Worm (Caenorhabditis elegans): ENCODE data around the gene acdh-13.

The acdh-13 gene

DNA sequence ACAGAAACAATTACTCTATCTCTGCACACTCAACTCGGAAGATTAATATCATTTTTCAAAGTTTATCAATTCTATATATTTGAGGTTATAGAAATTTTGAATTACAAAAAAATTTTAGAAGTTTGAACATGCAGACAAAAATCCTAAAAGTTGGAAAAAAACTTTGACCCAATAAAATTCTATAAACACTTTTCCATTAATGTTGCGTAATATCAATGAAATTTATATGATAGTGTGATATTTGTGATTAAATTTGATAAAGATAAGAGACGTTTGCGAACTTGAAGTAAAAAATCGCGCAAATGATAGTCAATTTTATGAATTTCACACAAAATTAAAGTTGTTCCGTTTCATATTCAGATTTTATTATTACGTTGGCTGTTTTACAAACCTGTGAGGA is 44.5 kb downstream of the acdh-13 start:
- TF ChIP-seq ref-1 (GFP tag; conservative IDR thresholded peaks at IDR 0.05): no peak
- no peak for TF ChIP-seq ztf-29 (GFP tag; IDR thresholded peaks at IDR 0.05)
- no peak for TF ChIP-seq tab-1 (GFP tag; IDR thresholded peaks at IDR 0.05)
- no peak for TF ChIP-seq ztf-23 (GFP tag; IDR thresholded peaks at IDR 0.05)
- TF ChIP-seq med-1 (GFP tag; optimal IDR thresholded peaks at IDR 0.05; ENCODE audit: insufficient read depth): no peak
- TF ChIP-seq flt-1 (GFP tag; IDR thresholded peaks at IDR 0.05): no peak
- no peak for TF ChIP-seq cog-1 (tag; optimal IDR thresholded peaks at IDR 0.05)

DNA sequence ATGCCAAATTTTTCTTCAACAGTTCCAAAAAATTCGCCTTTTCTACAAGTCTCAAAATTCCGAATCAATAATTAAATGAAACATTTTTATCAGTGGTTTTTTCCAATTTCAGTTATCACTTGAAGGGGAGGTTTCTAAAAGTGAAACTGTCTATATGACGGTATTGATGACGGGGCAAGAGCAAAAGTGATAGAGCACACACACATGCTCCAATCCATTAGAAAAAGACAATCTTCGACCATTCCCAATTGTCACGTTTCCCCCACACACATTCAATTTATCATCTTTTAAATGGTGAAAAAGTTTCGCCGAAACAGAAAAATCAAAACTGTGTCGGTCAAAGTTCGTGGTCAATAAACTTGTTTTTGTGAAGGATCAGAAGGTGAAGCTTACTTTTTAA is 45.4 kb downstream of the acdh-13 start:
- TF ChIP-seq klf-2 (GFP tag; conservative IDR thresholded peaks at IDR 0.05) (no peak), med-1 (GFP tag; optimal IDR thresholded peaks at IDR 0.05; ENCODE audit: insufficient read depth) (no peak), flt-1 (GFP tag; IDR thresholded peaks at IDR 0.05) (no peak), tab-1 (GFP tag; IDR thresholded peaks at IDR 0.05) (no peak), ref-1 (GFP tag; conservative IDR thresholded peaks at IDR 0.05) (no peak), cog-1 (tag; optimal IDR thresholded peaks at IDR 0.05) (no peak), ztf-29 (GFP tag; IDR thresholded peaks at IDR 0.05) (no peak), T22C8.4 (GFP tag; IDR thresholded peaks at IDR 0.05) (no peak), ztf-23 (GFP tag; IDR thresholded peaks at IDR 0.05) (no peak)

- TF ChIP-seq klf-2 (GFP tag; conservative IDR thresholded peaks at IDR 0.05) (no peak), flt-1 (GFP tag; IDR thresholded peaks at IDR 0.05) (no peak), med-1 (GFP tag; optimal IDR thresholded peaks at IDR 0.05; ENCODE audit: insufficient read depth) (no peak), cog-1 (tag; optimal IDR thresholded peaks at IDR 0.05) (no peak), ref-1 (GFP tag; conservative IDR thresholded peaks at IDR 0.05) (no peak), ztf-23 (GFP tag; IDR thresholded peaks at IDR 0.05) (no peak), T22C8.4 (GFP tag; IDR thresholded peaks at IDR 0.05) (no peak), tab-1 (GFP tag; IDR thresholded peaks at IDR 0.05) (no peak), ztf-29 (GFP tag; IDR thresholded peaks at IDR 0.05) (no peak)
Observed at ce11 chrIV:8451709-8452248, 46.8 kb downstream of the acdh-13 start, which contains the start of gene eppl-1. Gene eppl-1, minus strand, starts transcription at chrIV:8451759.

DNA sequence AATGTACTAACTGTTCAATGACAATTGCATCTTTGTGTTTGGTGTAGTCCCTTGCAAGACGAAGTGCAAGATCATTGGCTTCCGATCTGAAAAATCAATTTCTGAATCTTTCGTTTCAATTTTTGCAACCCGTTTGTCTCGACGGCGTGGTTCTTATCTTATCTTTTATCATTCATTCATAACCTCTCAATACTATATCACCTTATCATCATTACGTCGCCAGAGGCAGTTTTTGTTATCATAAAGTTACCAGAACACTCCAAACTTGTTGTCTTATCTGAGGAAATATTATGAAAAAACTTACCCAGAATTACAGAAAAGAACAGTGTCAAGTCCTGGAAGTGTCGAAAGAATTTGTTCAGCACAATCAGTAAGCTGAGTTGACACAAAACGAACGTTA is 48.1 kb downstream of the acdh-13 start:
- TF ChIP-seq cog-1 (tag; optimal IDR thresholded peaks at IDR 0.05): no peak
- no peak for TF ChIP-seq tab-1 (GFP tag; IDR thresholded peaks at IDR 0.05)
- TF ChIP-seq flt-1 (GFP tag; IDR thresholded peaks at IDR 0.05): no peak
- TF ChIP-seq med-1 (GFP tag; optimal IDR thresholded peaks at IDR 0.05; ENCODE audit: insufficient read depth): no peak
- no peak for TF ChIP-seq klf-2 (GFP tag; conservative IDR thresholded peaks at IDR 0.05)
- no peak for TF ChIP-seq ztf-29 (GFP tag; IDR thresholded peaks at IDR 0.05)
- TF ChIP-seq ztf-23 (GFP tag; IDR thresholded peaks at IDR 0.05): no peak
- TF ChIP-seq T22C8.4 (GFP tag; IDR thresholded peaks at IDR 0.05): no peak

DNA sequence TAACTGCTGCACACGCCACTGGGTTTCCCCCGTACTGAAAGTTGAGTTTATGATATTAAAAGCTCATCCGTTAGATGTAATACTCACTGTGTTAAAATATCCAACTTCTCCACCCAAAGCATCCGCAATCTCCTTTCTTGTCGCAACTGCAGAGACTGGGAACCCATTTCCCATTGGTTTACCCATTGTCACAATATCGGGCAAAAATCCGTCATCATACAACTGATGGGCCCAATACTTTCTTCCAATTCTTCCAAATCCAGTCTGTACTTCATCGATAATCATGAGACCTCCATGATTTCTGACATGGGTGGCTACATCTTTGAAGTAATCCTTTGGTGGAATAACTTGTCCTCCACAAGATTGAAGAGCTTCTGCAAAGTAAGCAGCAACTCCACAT is 48.8 kb downstream of the acdh-13 start:
- no peak for TF ChIP-seq klf-2 (GFP tag; conservative IDR thresholded peaks at IDR 0.05)
- TF ChIP-seq ref-1 (GFP tag; conservative IDR thresholded peaks at IDR 0.05): no peak
- no peak for TF ChIP-seq ztf-29 (GFP tag; IDR thresholded peaks at IDR 0.05)
- no peak for TF ChIP-seq med-1 (GFP tag; optimal IDR thresholded peaks at IDR 0.05; ENCODE audit: insufficient read depth)
- TF ChIP-seq ztf-23 (GFP tag; IDR thresholded peaks at IDR 0.05): no peak

DNA sequence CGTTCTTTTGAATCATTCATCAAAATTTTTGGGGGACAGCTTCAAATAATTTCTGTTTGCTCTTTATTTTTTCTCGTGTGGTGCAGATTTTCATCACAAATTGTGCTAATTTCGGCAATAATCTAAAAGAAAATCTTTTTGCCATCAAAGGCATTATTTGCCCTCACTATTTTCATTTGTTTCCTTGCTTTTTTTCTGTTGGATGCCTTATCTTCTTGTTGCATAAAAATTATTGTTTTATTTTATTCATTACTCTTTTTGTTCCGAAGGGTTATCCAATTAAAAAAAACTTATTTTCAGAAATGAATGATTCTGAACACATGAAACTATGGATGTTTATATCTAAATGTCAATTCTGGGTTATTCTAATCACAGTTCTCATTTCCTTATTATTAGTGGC is 51.7 kb downstream of the acdh-13 start, which contains the start of gene T01B11.1:
Gene T01B11.1 (plus strand): TSS at position 301 of the 400 bp plus-strand sequence.
- TF ChIP-seq flt-1 (GFP tag; IDR thresholded peaks at IDR 0.05) (no peak), ref-1 (GFP tag; conservative IDR thresholded peaks at IDR 0.05) (no peak), klf-2 (GFP tag; conservative IDR thresholded peaks at IDR 0.05) (no peak), cog-1 (tag; optimal IDR thresholded peaks at IDR 0.05) (no peak), med-1 (GFP tag; optimal IDR thresholded peaks at IDR 0.05; ENCODE audit: insufficient read depth) (no peak), ztf-23 (GFP tag; IDR thresholded peaks at IDR 0.05) (no peak)

All from whole organism, midembryonic.